Worm (Caenorhabditis elegans) whole organism, L1 larva: ENCODE results near the gene gdi-1.

Experiments used
- C34B4.2 ChIP-seq: sonication (generic microtip); optimal IDR thresholded peaks from 2 replicates; lab custom pipeline; 2017; ENCODE audit warnings: mild to moderate bottlenecking, missing genetic modification characterization, missing compliant biosample characterization
- aha-1 ChIP-seq: fragments of 150-350 bp; optimal IDR thresholded peaks from 2 replicates; lab custom pipeline; 2014; ENCODE audit warnings: missing biosample characterization, missing genetic modification characterization
- ama-1 ChIP-seq: fragments of 150-350 bp; optimal IDR thresholded peaks from 2 replicates; lab custom pipeline; 2014
- ces-1 ChIP-seq: fragments of 150-350 bp; optimal IDR thresholded peaks from 2 replicates; lab custom pipeline; 2014; ENCODE audit warnings: missing biosample characterization, missing genetic modification reagents, missing genetic modification characterization
- efl-1 ChIP-seq, 4 experiments: fragments of 150-350 bp; optimal IDR thresholded peaks in 3 of 4; peaks in 1 of 4; 1 replicate in 1 of 4; 2 replicates in 3 of 4; lab custom pipeline; 2014; ENCODE audit warnings: missing biosample characterization in 2 of 4, missing genetic modification characterization in 2 of 4, missing genetic modification reagents in 2 of 4
- fkh-8 ChIP-seq: sonication (generic microtip); optimal IDR thresholded peaks from 2 replicates; lab custom pipeline; 2016; ENCODE audit warnings: mild to moderate bottlenecking, missing genetic modification characterization, missing compliant biosample characterization
- nhr-20 ChIP-seq: sonication (generic microtip); optimal IDR thresholded peaks from 2 replicates; lab custom pipeline; 2016; ENCODE audit warnings: mild to moderate bottlenecking, missing genetic modification characterization, missing compliant biosample characterization
- snpc-4 ChIP-seq: fragments of 150-350 bp; optimal IDR thresholded peaks from 2 replicates; lab custom pipeline; 2014; ENCODE audit warnings: missing biosample characterization, missing genetic modification characterization
- snu-23 ChIP-seq: sonication (generic microtip); optimal IDR thresholded peaks from 2 replicates; lab custom pipeline; 2016; ENCODE audit warnings: missing genetic modification characterization, missing compliant biosample characterization
- unc-62 ChIP-seq: fragments of 150-350 bp; optimal IDR thresholded peaks from 2 replicates; lab custom pipeline; 2014; ENCODE audit warnings: missing biosample characterization, missing genetic modification reagents, missing genetic modification characterization

DNA sequence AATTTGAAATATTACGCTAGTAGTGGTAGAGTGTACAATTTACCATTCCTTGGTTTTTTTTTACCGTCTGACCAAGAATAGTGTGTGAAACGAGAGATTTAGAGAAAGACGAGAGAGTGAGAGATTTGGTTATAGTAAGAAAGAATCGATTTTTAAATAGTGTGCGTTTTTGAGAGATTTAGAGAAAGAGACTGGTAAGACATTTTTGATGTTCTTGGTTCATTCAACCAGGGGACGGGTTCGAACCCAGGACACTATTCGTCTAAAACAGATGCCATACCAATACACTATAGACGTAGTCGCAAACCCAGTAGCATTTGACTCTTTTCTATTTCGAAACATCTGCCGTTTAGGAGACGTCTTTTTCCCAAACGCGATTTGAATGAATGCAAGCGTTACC lies 45.4 kb upstream of the gdi-1 start:
- no peak for TF ChIP-seq C34B4.2 (tag; lab: Kevin White, UChicago)
- peak; percentile 88 for TF ChIP-seq nhr-20 (tag; lab: Kevin White, UChicago)
- TF ChIP-seq fkh-8 (tag; lab: Kevin White, UChicago): peak; percentile 49
- no peak for TF ChIP-seq ama-1 (lab: Kevin White, UChicago)
- no peak for TF ChIP-seq aha-1 (tag; lab: Kevin White, UChicago)
- TF ChIP-seq efl-1 (optimal IDR thresholded peaks at IDR 0.05; lab: Kevin White, UChicago): peak; percentile 73 to 78
- peak; percentile 39 to 93 for TF ChIP-seq efl-1 (GFP tag; optimal IDR thresholded peaks at IDR 0.05 in 1 of 2; lab: Kevin White, UChicago)
- no peak for TF ChIP-seq unc-62 (GFP tag; lab: Kevin White, UChicago)
- peak; percentile 55 for TF ChIP-seq snpc-4
- no peak for TF ChIP-seq ces-1 (GFP tag; lab: Kevin White, UChicago)
- peak; percentile 96 for TF ChIP-seq snu-23 (GFP tag; lab: Kevin White, UChicago)
